ENCODE assay signal across 1 worm cellular context in genomic region chrIV:10128906-10129386, ce11.
A peak's percentile ranks its signal among the peaks of the same experiment; 100 is the strongest.
TF ChIP-seq lines count a peak whose summit lies in the region.

Gene gtbp-1 (minus strand): TSS chrIV:10128956.
Gene K08F4.3 (plus strand): TSS chrIV:10129257.

TF ChIP-seq in whole organism, L1 larva, 84 proteins besides CTCF, POLR2A, EP300 and RAD21 (continued from another document):
- TF ChIP-seq jun-1 (tag; optimal IDR thresholded peaks at IDR 0.05; lab: Kevin White, UChicago) (peak; percentile 53), dsc-1 (tag; optimal IDR thresholded peaks at IDR 0.05; lab: Kevin White, UChicago) (peak; percentile 37), lsy-2 (tag; optimal IDR thresholded peaks at IDR 0.05; lab: Kevin White, UChicago) (peak; percentile 79 to 95), nhr-237 (tag; optimal IDR thresholded peaks at IDR 0.05; lab: Kevin White, UChicago) (no peak), aha-1 (tag; optimal IDR thresholded peaks at IDR 0.05; lab: Kevin White, UChicago) (no peak), xbp-1 (tag; optimal IDR thresholded peaks at IDR 0.05; lab: Kevin White, UChicago) (peak; percentile 67), lin-35 (GFP tag; optimal IDR thresholded peaks at IDR 0.05; lab: Kevin White, UChicago) (peak; percentile 92 to 97), efl-3 (GFP tag; optimal IDR thresholded peaks at IDR 0.05; lab: Kevin White, UChicago) (no peak)
